Worm (Caenorhabditis elegans) whole organism, young adult: Measurements from ENCODE around the gene blos-2.

Experiments used
- B0019.2 ChIP-seq: fragments of 200-800 bp; sonication (Bioruptor generic); conservative IDR thresholded peaks from 2 replicates; pipeline ENCODE4 v1.3.6; 2022; ENCODE audit warnings: missing genetic modification reagents, missing genetic modification characterization, missing compliant biosample characterization
- B0035.1 ChIP-seq: sonication (generic microtip); optimal IDR thresholded peaks from 2 replicates; lab custom pipeline; 2016; ENCODE audit warnings: missing genetic modification characterization, mild to moderate bottlenecking, missing compliant biosample characterization, missing genotype, missing genetic modification reagents
- D2030.7 ChIP-seq: fragments of 200-800 bp; sonication (Bioruptor generic); IDR thresholded peaks from 2 replicates; pipeline ENCODE4 v1.3.6; 2022; ENCODE audit warnings: missing genetic modification reagents, missing genetic modification characterization, missing compliant biosample characterization
- F22D6.2 ChIP-seq: sonication (generic microtip); optimal IDR thresholded peaks from 2 replicates; lab custom pipeline; 2016; ENCODE audit warnings: mild to moderate bottlenecking, missing genetic modification characterization, missing compliant biosample characterization
- F23B12.7 ChIP-seq: sonication (generic microtip); optimal IDR thresholded peaks from 2 replicates; lab custom pipeline; 2017; ENCODE audit warnings: missing genetic modification characterization, mild to moderate bottlenecking, missing compliant biosample characterization, antibody characterized with exemption, moderate library complexity; ENCODE audit not compliant: insufficient read depth
- F37B4.10 ChIP-seq: fragments of 200-800 bp; sonication (Bioruptor generic); IDR thresholded peaks from 2 replicates; pipeline ENCODE4 v1.3.6; 2022; ENCODE audit warnings: missing genetic modification characterization, missing compliant biosample characterization
- F52B5.7 ChIP-seq: sonication (generic microtip); optimal IDR thresholded peaks from 2 replicates; lab custom pipeline; 2016; ENCODE audit warnings: mild to moderate bottlenecking, missing genetic modification characterization, missing compliant biosample characterization
- F57A8.1 ChIP-seq: fragments of 200-800 bp; sonication (Bioruptor generic); optimal IDR thresholded peaks from 2 replicates; lab custom pipeline; 2018; ENCODE audit warnings: mild to moderate bottlenecking, missing genetic modification characterization, moderate library complexity, missing compliant biosample characterization
- K11D2.4 ChIP-seq: fragments of 200-800 bp; sonication (Bioruptor generic); IDR thresholded peaks from 2 replicates; pipeline ENCODE4 v1.3.6; 2022; ENCODE audit warnings: missing genetic modification reagents, missing genetic modification characterization, missing compliant biosample characterization
- Y53F4B.3 ChIP-seq: fragments of 200-800 bp; sonication (Bioruptor generic); IDR thresholded peaks from 2 replicates; pipeline ENCODE4 v1.3.6; 2022; ENCODE audit warnings: missing genetic modification reagents, missing genetic modification characterization, missing compliant biosample characterization
- Y56A3A.18 ChIP-seq: fragments of 200-800 bp; sonication (Bioruptor generic); IDR thresholded peaks from 2 replicates; pipeline ENCODE4 v1.3.6; 2022; ENCODE audit warnings: missing genetic modification reagents, missing genetic modification characterization, missing compliant biosample characterization
- Y79H2A.3 ChIP-seq: fragments of 200-800 bp; sonication (Bioruptor generic); conservative IDR thresholded peaks from 2 replicates; pipeline ENCODE4 v1.3.6; 2022; ENCODE audit warnings: missing genetic modification reagents, missing genetic modification characterization, missing compliant biosample characterization
- ZK185.1 ChIP-seq: sonication (generic microtip); optimal IDR thresholded peaks from 2 replicates; lab custom pipeline; 2016; ENCODE audit warnings: mild to moderate bottlenecking, missing genetic modification characterization, missing compliant biosample characterization; ENCODE audit not compliant: poor library complexity, severe bottlenecking
- akir-1 ChIP-seq: fragments of 200-800 bp; sonication (Bioruptor generic); optimal IDR thresholded peaks from 2 replicates; lab custom pipeline; 2018; ENCODE audit warnings: mild to moderate bottlenecking, missing genetic modification characterization, moderate library complexity, missing compliant biosample characterization
- atf-7 ChIP-seq: sonication (generic microtip); optimal IDR thresholded peaks from 2 replicates; lab custom pipeline; 2017; ENCODE audit warnings: mild to moderate bottlenecking, missing genetic modification characterization, missing compliant biosample characterization
- attf-3 ChIP-seq: fragments of 200-800 bp; sonication (Bioruptor generic); conservative IDR thresholded peaks from 2 replicates; pipeline ENCODE4 v1.3.6; 2022; ENCODE audit warnings: missing genetic modification reagents, missing genetic modification characterization, missing compliant biosample characterization
- attf-5 ChIP-seq: fragments of 200-800 bp; sonication (Bioruptor generic); optimal IDR thresholded peaks from 2 replicates; lab custom pipeline; 2018; ENCODE audit warnings: mild to moderate bottlenecking, missing genetic modification characterization, missing compliant biosample characterization
- bed-1 ChIP-seq: fragments of 200-800 bp; sonication (Bioruptor generic); IDR thresholded peaks from 2 replicates; pipeline ENCODE4 v1.3.6; 2022; ENCODE audit warnings: missing genetic modification reagents, missing genetic modification characterization, missing compliant biosample characterization
- ccch-3 ChIP-seq: fragments of 200-800 bp; sonication (Bioruptor generic); optimal IDR thresholded peaks from 2 replicates; lab custom pipeline; 2018; ENCODE audit warnings: mild to moderate bottlenecking, missing genetic modification characterization, missing compliant biosample characterization
- ceh-58 ChIP-seq: fragments of 200-800 bp; sonication (Bioruptor generic); IDR thresholded peaks from 2 replicates; pipeline ENCODE4 v1.3.6; 2022; ENCODE audit warnings: missing genetic modification characterization, missing compliant biosample characterization
- ceh-79 ChIP-seq: sonication (generic microtip); optimal IDR thresholded peaks from 2 replicates; lab custom pipeline; 2017; ENCODE audit warnings: mild to moderate bottlenecking, missing genetic modification characterization, missing compliant biosample characterization
- hlh-12 ChIP-seq: sonication (generic microtip); optimal IDR thresholded peaks from 2 replicates; lab custom pipeline; 2016; ENCODE audit warnings: missing genetic modification characterization, missing compliant biosample characterization
- hlh-26 ChIP-seq: fragments of 200-800 bp; sonication (Bioruptor generic); conservative IDR thresholded peaks from 2 replicates; pipeline ENCODE4 v1.3.6; 2022; ENCODE audit warnings: missing genetic modification reagents, missing genetic modification characterization, missing compliant biosample characterization
- hmg-1.2 ChIP-seq: fragments of 200-800 bp; sonication (Bioruptor generic); IDR thresholded peaks from 2 replicates; pipeline ENCODE4 v1.3.6; 2022; ENCODE audit warnings: missing genetic modification reagents, missing genetic modification characterization, missing compliant biosample characterization
- hmg-20 ChIP-seq: fragments of 200-800 bp; sonication (Bioruptor generic); IDR thresholded peaks from 2 replicates; pipeline ENCODE4 v1.3.6; 2022; ENCODE audit warnings: missing genetic modification reagents, missing genetic modification characterization, missing compliant biosample characterization
- let-526 ChIP-seq: fragments of 200-800 bp; sonication (Bioruptor generic); IDR thresholded peaks from 2 replicates; pipeline ENCODE4 v1.3.6; 2022; ENCODE audit warnings: missing genetic modification reagents, missing genetic modification characterization, missing compliant biosample characterization
- lsl-1 ChIP-seq: fragments of 200-800 bp; sonication (Bioruptor generic); optimal IDR thresholded peaks from 2 replicates; lab custom pipeline; 2018; ENCODE audit warnings: mild to moderate bottlenecking, missing genetic modification characterization, moderate library complexity, missing compliant biosample characterization
- madf-8 ChIP-seq: fragments of 200-800 bp; sonication (Bioruptor generic); conservative IDR thresholded peaks from 2 replicates; pipeline ENCODE4 v1.3.6; 2022; ENCODE audit warnings: missing genetic modification reagents, missing genetic modification characterization, missing compliant biosample characterization
- nhr-179 ChIP-seq: sonication (generic microtip); optimal IDR thresholded peaks from 2 replicates; lab custom pipeline; 2016; ENCODE audit warnings: mild to moderate bottlenecking, missing genetic modification characterization, missing compliant biosample characterization
- nhr-27 ChIP-seq: fragments of 200-800 bp; sonication (Bioruptor generic); optimal IDR thresholded peaks from 2 replicates; lab custom pipeline; 2018; ENCODE audit warnings: mild to moderate bottlenecking, missing genetic modification characterization, moderate library complexity, missing compliant biosample characterization
- pha-4 ChIP-seq: fragments of 150-350 bp; sonication (generic microtip); optimal IDR thresholded peaks from 2 replicates; lab custom pipeline; 2014; ENCODE audit warnings: missing biosample characterization, missing genetic modification reagents, missing genetic modification characterization
- rcor-1 ChIP-seq: fragments of 200-800 bp; sonication (Bioruptor generic); IDR thresholded peaks from 2 replicates; pipeline ENCODE4 v1.3.6; 2022; ENCODE audit warnings: missing genetic modification reagents, missing genetic modification characterization, missing compliant biosample characterization
- repo-1 ChIP-seq: sonication (generic microtip); optimal IDR thresholded peaks from 2 replicates; lab custom pipeline; 2017; ENCODE audit warnings: mild to moderate bottlenecking, missing genetic modification characterization, missing compliant biosample characterization
- rpc-1 ChIP-seq, 2 experiments: fragments of 150-350 bp in 1 of 2; sonication (generic microtip) in 1 of 2; optimal IDR thresholded peaks; 2 replicates each; lab custom pipeline; 2014 to 2018; ENCODE audit warnings: missing biosample characterization in 1 of 2, missing genetic modification characterization in 1 of 2, missing genetic modification reagents in 1 of 2, missing genotype in 1 of 2
- snpc-1.1 ChIP-seq: sonication (generic microtip); optimal IDR thresholded peaks from 2 replicates; lab custom pipeline; 2017; ENCODE audit warnings: missing genetic modification characterization, mild to moderate bottlenecking, missing compliant biosample characterization, antibody characterized with exemption, moderate library complexity, missing genotype, missing genetic modification reagents; ENCODE audit not compliant: insufficient read depth
- snpc-3.4 ChIP-seq: sonication (generic microtip); optimal IDR thresholded peaks from 2 replicates; lab custom pipeline; 2017; ENCODE audit warnings: missing genetic modification characterization, mild to moderate bottlenecking, missing compliant biosample characterization, antibody characterized with exemption, moderate library complexity, missing genotype, missing genetic modification reagents
- snpc-4 ChIP-seq, 5 experiments: fragments of 150-350 bp in 1 of 5; sonication (generic microtip) in 4 of 5; optimal IDR thresholded peaks; 2 replicates each; lab custom pipeline; 2014 to 2018; ENCODE audit warnings: missing genetic modification characterization in 5 of 5, missing biosample characterization in 3 of 5, antibody characterized with exemption in 2 of 5, mild to moderate bottlenecking in 2 of 5, missing compliant biosample characterization in 2 of 5, missing genotype in 2 of 5, moderate library complexity in 2 of 5, missing genetic modification reagents in 1 of 5
- somi-1 ChIP-seq: fragments of 200-800 bp; sonication (Bioruptor generic); optimal IDR thresholded peaks from 2 replicates; lab custom pipeline; 2018; ENCODE audit warnings: mild to moderate bottlenecking, missing genetic modification characterization, missing compliant biosample characterization
- tbp1 ChIP-seq: fragments of 200-800 bp; sonication (Bioruptor generic); optimal IDR thresholded peaks from 2 replicates; lab custom pipeline; 2018; ENCODE audit warnings: mild to moderate bottlenecking, missing genetic modification characterization, missing compliant biosample characterization
- tbx-9 ChIP-seq: sonication (generic microtip); optimal IDR thresholded peaks from 2 replicates; lab custom pipeline; 2016; ENCODE audit warnings: borderline replicate concordance, missing genetic modification characterization, inconsistent platforms, missing compliant biosample characterization
- zfh-2 ChIP-seq: fragments of 200-800 bp; sonication (Bioruptor generic); conservative IDR thresholded peaks from 2 replicates; pipeline ENCODE4 v1.3.6; 2022; ENCODE audit warnings: missing genetic modification reagents, missing genetic modification characterization, missing compliant biosample characterization
- ztf-22 ChIP-seq: fragments of 200-800 bp; sonication (Bioruptor generic); optimal IDR thresholded peaks from 2 replicates; lab custom pipeline; 2018; ENCODE audit warnings: mild to moderate bottlenecking, missing genetic modification characterization, moderate library complexity, missing compliant biosample characterization
- ztf-3 ChIP-seq: fragments of 200-800 bp; sonication (Bioruptor generic); optimal IDR thresholded peaks from 2 replicates; lab custom pipeline; 2018; ENCODE audit warnings: mild to moderate bottlenecking, missing genetic modification characterization, missing compliant biosample characterization

Gene blos-2

DNA sequence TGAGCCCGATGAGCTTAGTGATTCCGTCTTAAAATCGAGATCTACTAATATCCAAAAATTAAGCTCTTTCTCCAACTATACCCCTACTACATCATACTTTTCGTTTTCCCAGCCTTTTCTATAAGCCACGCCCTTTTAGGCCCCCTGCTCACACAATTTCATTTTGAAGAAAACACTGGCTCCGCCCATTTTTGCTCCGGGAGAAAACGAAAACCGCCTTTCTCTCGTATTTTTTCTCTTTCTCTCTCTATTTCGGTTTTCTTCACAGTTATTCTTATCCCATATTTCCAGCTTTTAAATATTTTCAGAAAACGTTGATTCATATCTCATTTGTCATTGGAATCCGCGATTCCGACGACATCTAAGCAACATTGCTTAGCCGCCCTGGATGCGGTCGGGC, 27.7 kb downstream of the blos-2 start, which contains the start of gene Y73B6BL.47:
Gene Y73B6BL.47, plus strand, starts transcription at position 301 of the 400 bp plus-strand sequence.
- no peak for TF ChIP-seq F23B12.7 (tag; lab: Kevin White, UChicago)
- TF ChIP-seq tbx-9 (tag; lab: Kevin White, UChicago), result no peak
- no peak for TF ChIP-seq rpc-1 (optimal IDR thresholded peaks at IDR 0.05; lab: Kevin White, UChicago)
- TF ChIP-seq rpc-1 (tag; optimal IDR thresholded peaks at IDR 0.05; lab: Kevin White, UChicago), result no peak
- TF ChIP-seq ceh-58 (GFP tag; lab: Robert Waterston, UW), result no peak
- no peak for TF ChIP-seq bed-1

DNA sequence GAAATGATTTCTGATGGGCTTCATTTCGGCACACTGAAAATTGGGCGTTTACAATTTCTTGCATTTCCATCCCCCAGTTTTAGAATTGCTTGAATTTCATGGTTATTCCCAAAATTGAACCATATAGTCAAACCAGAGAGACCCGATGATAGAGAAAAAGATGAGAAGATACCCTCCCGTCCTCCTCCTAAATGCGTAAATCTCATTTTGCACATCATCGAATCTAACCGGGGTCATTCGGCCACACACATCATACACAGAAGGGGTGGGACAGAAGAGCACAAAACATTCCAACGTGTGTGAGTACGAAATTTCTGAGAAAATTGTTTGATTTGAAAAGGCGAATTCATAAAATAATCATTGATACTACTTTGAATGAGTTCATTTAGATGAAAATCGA, 29.6 kb downstream of the blos-2 start:
- no peak for TF ChIP-seq B0019.2 (GFP tag; lab: Robert Waterston, UW)
- TF ChIP-seq akir-1, result no peak
- no peak for TF ChIP-seq K11D2.4 (GFP tag; lab: Robert Waterston, UW)
- no peak for TF ChIP-seq D2030.7 (GFP tag; lab: Robert Waterston, UW)
- no peak for TF ChIP-seq lsl-1 (GFP tag; lab: Kevin White, UChicago)
- TF ChIP-seq ceh-79 (tag; lab: Kevin White, UChicago), result no peak
- TF ChIP-seq snpc-1.1 (tag; lab: Kevin White, UChicago), result no peak
- TF ChIP-seq hlh-12 (tag; lab: Kevin White, UChicago), result no peak
- no peak for TF ChIP-seq madf-8 (GFP tag; lab: Robert Waterston, UW)
- no peak for TF ChIP-seq Y56A3A.18
- no peak for TF ChIP-seq hmg-1.2 (GFP tag; lab: Robert Waterston, UW)
- TF ChIP-seq F57A8.1 (GFP tag; lab: Kevin White, UChicago), result no peak
- no peak for TF ChIP-seq F22D6.2 (tag; lab: Kevin White, UChicago)
- no peak for TF ChIP-seq F52B5.7
- no peak for TF ChIP-seq let-526
- TF ChIP-seq tbp1, result no peak
- TF ChIP-seq snpc-4 (GFP tag; optimal IDR thresholded peaks at IDR 0.05; lab: Kevin White, UChicago), result no peak
- no peak for TF ChIP-seq snpc-4 (tag; optimal IDR thresholded peaks at IDR 0.05; lab: Kevin White, UChicago)
- TF ChIP-seq atf-7 (tag; lab: Kevin White, UChicago), result no peak
- no peak for TF ChIP-seq hlh-26 (GFP tag; lab: Robert Waterston, UW)
- no peak for TF ChIP-seq nhr-179 (tag; lab: Kevin White, UChicago)

DNA sequence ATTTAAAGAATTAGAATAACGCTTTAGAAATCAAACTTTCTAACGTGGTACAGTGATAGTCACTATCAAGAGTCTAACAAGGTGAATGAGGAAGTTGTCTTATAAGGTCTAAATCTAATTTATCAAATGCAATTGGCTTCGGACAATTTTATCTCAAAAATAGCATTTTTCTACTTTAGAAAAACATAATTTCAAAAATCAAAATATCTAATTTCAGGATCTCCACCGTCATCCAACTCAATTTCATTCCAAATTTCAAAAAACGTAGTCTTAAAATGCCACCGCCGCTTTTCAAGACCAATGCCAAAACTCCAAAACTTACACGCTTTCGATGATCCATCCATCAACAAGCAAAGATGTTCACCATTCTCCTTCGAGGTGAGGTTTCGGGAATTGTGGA, 31.0 kb downstream of the blos-2 start, which contains the start of gene Y73B6BL.270:
Gene Y73B6BL.270, plus strand, starts transcription at position 301 of the 400 bp plus-strand sequence.
- no peak for TF ChIP-seq nhr-27
- TF ChIP-seq attf-5 (GFP tag; lab: Kevin White, UChicago), result no peak
- no peak for TF ChIP-seq ztf-3 (GFP tag; lab: Kevin White, UChicago)
- no peak for TF ChIP-seq nhr-179 (tag; lab: Kevin White, UChicago)
- no peak for TF ChIP-seq ZK185.1 (tag; lab: Kevin White, UChicago)
- TF ChIP-seq ztf-22 (GFP tag; lab: Kevin White, UChicago), result no peak
- no peak for TF ChIP-seq hmg-20
- no peak for TF ChIP-seq snpc-3.4 (tag; lab: Kevin White, UChicago)
- TF ChIP-seq repo-1, result no peak
- no peak for TF ChIP-seq ceh-79 (tag; lab: Kevin White, UChicago)
- no peak for TF ChIP-seq B0035.1 (tag; lab: Kevin White, UChicago)
- no peak for TF ChIP-seq somi-1 (GFP tag; lab: Kevin White, UChicago)
- no peak for TF ChIP-seq zfh-2 (GFP tag; lab: Robert Waterston, UW)
- TF ChIP-seq F37B4.10 (GFP tag; lab: Robert Waterston, UW), result no peak
- no peak for TF ChIP-seq Y79H2A.3
- no peak for TF ChIP-seq attf-3 (GFP tag; lab: Robert Waterston, UW)
- no peak for TF ChIP-seq Y53F4B.3 (GFP tag; lab: Robert Waterston, UW)
- TF ChIP-seq pha-4 (tag; lab: Kevin White, UChicago), result no peak
- TF ChIP-seq ccch-3 (GFP tag; lab: Kevin White, UChicago), result no peak
- TF ChIP-seq rcor-1 (GFP tag; lab: Robert Waterston, UW), result no peak
